Fruit fly (Drosophila melanogaster): ENCODE measurements around the gene Ent2.

Ent2 gene

dm6 chr2L:6612477-6613004 lies 50.4 kb downstream of the Ent2 start (continued):
- TF ChIP-seq tll (GFP tag; optimal IDR thresholded peaks at IDR 0.05): peak in 1 of 2 experiments; percentile 93
- peak; percentile 100 for TF ChIP-seq dpn (GFP tag; optimal IDR thresholded peaks at IDR 0.05)
- peak; percentile 94 for TF ChIP-seq crol (GFP tag; IDR thresholded peaks at IDR 0.05)
- TF ChIP-seq Opbp (GFP tag; IDR thresholded peaks at IDR 0.05; ENCODE audit: partially characterized antibody): peak; percentile 51; the same call in 1 of the 3 replicates
- peak; percentile 100 for TF ChIP-seq MTF-1 (GFP tag; optimal IDR thresholded peaks at IDR 0.05; ENCODE audit: borderline replicate concordance)
- TF ChIP-seq CG1024 (GFP tag; IDR thresholded peaks at IDR 0.05): peak; percentile 99
- peak; percentile 100 for TF ChIP-seq ttk (GFP tag; IDR thresholded peaks at IDR 0.05)
- TF ChIP-seq CG17385 (GFP tag; optimal IDR thresholded peaks at IDR 0.05): peak; percentile 100
- TF ChIP-seq Awh (GFP tag; IDR thresholded peaks at IDR 0.05): peak; percentile 100
- peak; percentile 31 to 86 for TF ChIP-seq crp (GFP tag; optimal IDR thresholded peaks at IDR 0.05)
- peak; percentile 100 for TF ChIP-seq Xbp1 (GFP tag; optimal IDR thresholded peaks at IDR 0.05)
- TF ChIP-seq CG4854 (GFP tag; optimal IDR thresholded peaks at IDR 0.05): peak; percentile 100
- peak; percentile 100 for TF ChIP-seq disco-r (GFP tag; optimal IDR thresholded peaks at IDR 0.05)
- peak; percentile 100 for TF ChIP-seq sr (GFP tag; IDR thresholded peaks at IDR 0.05)
- TF ChIP-seq CG4820 (GFP tag; optimal IDR thresholded peaks at IDR 0.05): peak; percentile 100
- TF ChIP-seq gt (GFP tag; IDR thresholded peaks at IDR 0.05): peak; percentile 100
- TF ChIP-seq CG4730 (GFP tag; IDR thresholded peaks at IDR 0.05): peak; percentile 100
- TF ChIP-seq CG15269 (tag; optimal IDR thresholded peaks at IDR 0.05): peak; percentile 100
- peak; percentile 100 for TF ChIP-seq ash1 (GFP tag; optimal IDR thresholded peaks at IDR 0.05)
- peak; percentile 100 for TF ChIP-seq vvl (GFP tag; IDR thresholded peaks at IDR 0.05)
- TF ChIP-seq tap (tag; optimal IDR thresholded peaks at IDR 0.05): peak; percentile 100
- TF ChIP-seq ERR (GFP tag; optimal IDR thresholded peaks at IDR 0.05): peak; percentile 100
- TF ChIP-seq CrebB (tag; optimal IDR thresholded peaks at IDR 0.05): peak; percentile 100
- TF ChIP-seq da (GFP tag; optimal IDR thresholded peaks at IDR 0.05): peak; percentile 100
- TF ChIP-seq pb (GFP tag; optimal IDR thresholded peaks at IDR 0.05): peak; percentile 100
- TF ChIP-seq corto (GFP tag; optimal IDR thresholded peaks at IDR 0.05): peak; percentile 100
- TF ChIP-seq salm (tag; optimal IDR thresholded peaks at IDR 0.05): peak; percentile 100
- TF ChIP-seq Hey (tag; optimal IDR thresholded peaks at IDR 0.05): peak; percentile 100
- peak; percentile 100 for TF ChIP-seq CG10543 (GFP tag; optimal IDR thresholded peaks at IDR 0.05)
- peak; percentile 100 for TF ChIP-seq ken (GFP tag; IDR thresholded peaks at IDR 0.05)
- TF ChIP-seq Antp (GFP tag; optimal IDR thresholded peaks at IDR 0.05): peak; percentile 100
- TF ChIP-seq wdn (GFP tag; IDR thresholded peaks at IDR 0.05): peak; percentile 100
- TF ChIP-seq CG12236 (GFP tag; optimal IDR thresholded peaks at IDR 0.05): peak; percentile 100
- peak; percentile 100 for TF ChIP-seq CG12942 (GFP tag; optimal IDR thresholded peaks at IDR 0.05)
- TF ChIP-seq MESR4 (GFP tag; optimal IDR thresholded peaks at IDR 0.05): peak; percentile 99
- TF ChIP-seq CG32772 (GFP tag; IDR thresholded peaks at IDR 0.05): peak; percentile 100
- TF ChIP-seq Med (GFP tag): peak; percentile 100
- TF ChIP-seq E2f1 (GFP tag; IDR thresholded peaks at IDR 0.05): peak; percentile 100
- TF ChIP-seq p53 (GFP tag; optimal IDR thresholded peaks at IDR 0.05): peak; percentile 99
- TF ChIP-seq CG2875 (GFP tag; optimal IDR thresholded peaks at IDR 0.05): peak; percentile 100
- TF ChIP-seq Fer2 (tag; optimal IDR thresholded peaks at IDR 0.05): peak; percentile 100
- peak; percentile 100 for TF ChIP-seq CG1792 (GFP tag; optimal IDR thresholded peaks at IDR 0.05)
- TF ChIP-seq Gsc (GFP tag; IDR thresholded peaks at IDR 0.05): peak; percentile 99
- peak; percentile 100 for TF ChIP-seq CG32532 (GFP tag; IDR thresholded peaks at IDR 0.05)
- peak; percentile 100 for TF ChIP-seq Hmr (GFP tag; optimal IDR thresholded peaks at IDR 0.05)
- TF ChIP-seq fd102C (GFP tag; optimal IDR thresholded peaks at IDR 0.05): peak; percentile 96
- TF ChIP-seq dimm (GFP tag; IDR thresholded peaks at IDR 0.05): peak; percentile 100
- TF ChIP-seq CG8359 (GFP tag; optimal IDR thresholded peaks at IDR 0.05; ENCODE audit: borderline replicate concordance): peak; percentile 97
- peak; percentile 100 for TF ChIP-seq CG8944 (GFP tag; optimal IDR thresholded peaks at IDR 0.05)
- TF ChIP-seq CG10462 (GFP tag; optimal IDR thresholded peaks at IDR 0.05): peak; percentile 100

All from whole organism, embryonic.